Fruit fly (Drosophila melanogaster): ENCODE measurements around the gene TfIIB.
A peak's percentile ranks its signal among the peaks of the same experiment; 100 is the strongest.

Gene TfIIB

DNA sequence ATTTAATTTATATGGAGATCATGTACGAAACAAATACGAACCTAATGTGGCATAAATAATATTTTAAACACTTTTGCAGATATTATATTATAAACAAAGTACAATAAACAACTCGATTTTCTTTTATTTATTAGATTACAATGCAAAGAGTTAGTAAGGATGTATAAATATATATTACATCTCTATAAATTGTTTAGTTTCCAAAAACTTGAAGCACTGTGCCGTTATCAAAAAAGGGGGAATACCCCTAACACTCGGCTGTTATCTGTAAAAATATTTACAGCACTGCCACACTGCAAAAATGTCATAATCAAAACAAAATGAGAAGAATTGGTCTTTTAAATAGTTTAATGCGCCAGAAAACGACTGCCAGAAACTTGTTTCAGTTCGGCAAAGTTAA lies 2.6 kb upstream of the TfIIB start, which contains the start of gene CG5188 (continued):
- TF ChIP-seq CG18476 (GFP tag; optimal IDR thresholded peaks at IDR 0.05) (no peak), Hr78 (GFP tag; optimal IDR thresholded peaks at IDR 0.05) (no peak), CG32532 (GFP tag; IDR thresholded peaks at IDR 0.05) (peak; percentile 75), Six4 (GFP tag; optimal IDR thresholded peaks at IDR 0.05) (peak; percentile 10), CG7786 (GFP tag; optimal IDR thresholded peaks at IDR 0.05) (no peak), CG2129 (GFP tag; IDR thresholded peaks at IDR 0.05; ENCODE audit: partially characterized antibody) (no peak), HLH4C (GFP tag; IDR thresholded peaks at IDR 0.05; ENCODE audit: partially characterized antibody) (no peak), Nf-YB (GFP tag; optimal IDR thresholded peaks at IDR 0.05) (peak; percentile 7), gsb (GFP tag; IDR thresholded peaks at IDR 0.05) (no peak), CG10431 (GFP tag; optimal IDR thresholded peaks at IDR 0.05) (peak; percentile 2), CG8924 (tag; optimal IDR thresholded peaks at IDR 0.05) (peak; percentile 53), grau (tag; optimal IDR thresholded peaks at IDR 0.05) (peak; percentile 69), Spps (tag; optimal IDR thresholded peaks at IDR 0.05) (no peak), br (optimal IDR thresholded peaks at IDR 0.05) (no peak), luna (GFP tag; optimal IDR thresholded peaks at IDR 0.05) (no peak), CHES-1-like (GFP tag; optimal IDR thresholded peaks at IDR 0.05) (peak; percentile 20), Hr39 (optimal IDR thresholded peaks at IDR 0.05) (no peak), CG3163 (GFP tag; optimal IDR thresholded peaks at IDR 0.05) (no peak), dimm (GFP tag; IDR thresholded peaks at IDR 0.05) (no peak), Dip3 (GFP tag; optimal IDR thresholded peaks at IDR 0.05) (no peak), bigmax (GFP tag; optimal IDR thresholded peaks at IDR 0.05) (no peak), Vsx1 (GFP tag; optimal IDR thresholded peaks at IDR 0.05) (no peak), Ptx1 (GFP tag; IDR thresholded peaks at IDR 0.05) (no peak), ken (GFP tag; IDR thresholded peaks at IDR 0.05) (peak; percentile 27; the same call in 1 of the 3 replicates), HmgD (GFP tag; optimal IDR thresholded peaks at IDR 0.05) (no peak), nerfin-1 (tag; optimal IDR thresholded peaks at IDR 0.05) (peak; percentile 48), CG8944 (GFP tag; optimal IDR thresholded peaks at IDR 0.05) (no peak), CG8359 (GFP tag; optimal IDR thresholded peaks at IDR 0.05; ENCODE audit: borderline replicate concordance) (no peak), CG14860 (GFP tag; IDR thresholded peaks at IDR 0.05; ENCODE audit: partially characterized antibody) (no peak), twi (tag; optimal IDR thresholded peaks at IDR 0.05) (no peak), Doc3 (GFP tag; IDR thresholded peaks at IDR 0.05; ENCODE audit: partially characterized antibody) (no peak), CG1832 (GFP tag; optimal IDR thresholded peaks at IDR 0.05) (no peak), Nf-YC (tag; optimal IDR thresholded peaks at IDR 0.05) (peak; percentile 45), az2 (GFP tag; optimal IDR thresholded peaks at IDR 0.05) (peak; percentile 68), CG16815 (GFP tag; optimal IDR thresholded peaks at IDR 0.05) (no peak), CG10565 (GFP tag; optimal IDR thresholded peaks at IDR 0.05) (no peak), BEAF-32 (GFP tag; optimal IDR thresholded peaks at IDR 0.05) (peak; percentile 12), CG6689 (GFP tag; IDR thresholded peaks at IDR 0.05) (peak; percentile 51), CG6854 (GFP tag; optimal IDR thresholded peaks at IDR 0.05) (no peak), her (GFP tag; optimal IDR thresholded peaks at IDR 0.05) (no peak), ash1 (GFP tag; optimal IDR thresholded peaks at IDR 0.05) (no peak), Adf1 (GFP tag; IDR thresholded peaks at IDR 0.05) (no peak), vnd (GFP tag; IDR thresholded peaks at IDR 0.05; ENCODE audit: partially characterized antibody) (no peak), CG15011 (GFP tag; optimal IDR thresholded peaks at IDR 0.05) (no peak), fd3F (GFP tag; optimal IDR thresholded peaks at IDR 0.05) (no peak), E2f1 (GFP tag; IDR thresholded peaks at IDR 0.05) (no peak), pzg (GFP tag; optimal IDR thresholded peaks at IDR 0.05) (peak; percentile 40), mld (GFP tag; IDR thresholded peaks at IDR 0.05; ENCODE audit: partially characterized antibody) (no peak), sim (GFP tag; IDR thresholded peaks at IDR 0.05) (no peak), corto (GFP tag; optimal IDR thresholded peaks at IDR 0.05) (no peak), CG18599 (GFP tag; optimal IDR thresholded peaks at IDR 0.05) (no peak), Ets65A (GFP tag) (no peak)
